Worm (Caenorhabditis elegans) whole organism, late embryonic: Measurements from ENCODE around the gene F13C5.2.

ENCODE experiments used
- ama-1 ChIP-seq: fragments of 150-350 bp; optimal IDR thresholded peaks from 2 replicates; lab custom pipeline; 2014
- ceh-14 ChIP-seq: sonication (generic microtip); optimal IDR thresholded peaks from 2 replicates; lab custom pipeline; 2016; ENCODE audit warnings: missing genotype, missing genetic modification characterization, missing compliant biosample characterization
- ets-4 ChIP-seq: sonication (generic microtip); optimal IDR thresholded peaks from 2 replicates; lab custom pipeline; 2016; ENCODE audit warnings: missing genetic modification characterization, missing compliant biosample characterization
- hlh-15 ChIP-seq: sonication (generic microtip); optimal IDR thresholded peaks from 2 replicates; lab custom pipeline; 2016; ENCODE audit warnings: missing genetic modification characterization, missing compliant biosample characterization
- hlh-30 ChIP-seq: sonication (generic microtip); optimal IDR thresholded peaks from 2 replicates; lab custom pipeline; 2017; ENCODE audit warnings: antibody characterized with exemption, missing genetic modification characterization, missing compliant biosample characterization; ENCODE audit not compliant: insufficient read depth
- lim-6 ChIP-seq: sonication (generic microtip); optimal IDR thresholded peaks from 2 replicates; lab custom pipeline; 2016; ENCODE audit warnings: missing genetic modification characterization, missing compliant biosample characterization
- nfya-1 ChIP-seq: sonication (generic microtip); optimal IDR thresholded peaks from 2 replicates; lab custom pipeline; 2017; ENCODE audit warnings: missing genetic modification characterization, mild to moderate bottlenecking, missing compliant biosample characterization, antibody characterized with exemption, moderate library complexity
- pha-4 ChIP-seq: fragments of 150-350 bp; optimal IDR thresholded peaks from 2 replicates; lab custom pipeline; 2018; ENCODE audit warnings: missing biosample characterization, missing genetic modification reagents, missing genetic modification characterization
- syd-9 ChIP-seq: sonication (generic microtip); optimal IDR thresholded peaks from 2 replicates; lab custom pipeline; 2016; ENCODE audit warnings: mild to moderate bottlenecking, missing genetic modification characterization, moderate library complexity, missing compliant biosample characterization
- tbx-2 ChIP-seq: sonication (generic microtip); optimal IDR thresholded peaks from 2 replicates; lab custom pipeline; 2016; ENCODE audit warnings: missing genetic modification characterization, missing compliant biosample characterization
- unc-42 ChIP-seq: sonication (generic microtip); optimal IDR thresholded peaks from 2 replicates; lab custom pipeline; 2016; ENCODE audit warnings: missing genotype, missing genetic modification characterization, missing compliant biosample characterization
- zip-5 ChIP-seq: sonication (generic microtip); optimal IDR thresholded peaks from 2 replicates; lab custom pipeline; 2016; ENCODE audit warnings: missing genetic modification characterization, missing compliant biosample characterization

DNA sequence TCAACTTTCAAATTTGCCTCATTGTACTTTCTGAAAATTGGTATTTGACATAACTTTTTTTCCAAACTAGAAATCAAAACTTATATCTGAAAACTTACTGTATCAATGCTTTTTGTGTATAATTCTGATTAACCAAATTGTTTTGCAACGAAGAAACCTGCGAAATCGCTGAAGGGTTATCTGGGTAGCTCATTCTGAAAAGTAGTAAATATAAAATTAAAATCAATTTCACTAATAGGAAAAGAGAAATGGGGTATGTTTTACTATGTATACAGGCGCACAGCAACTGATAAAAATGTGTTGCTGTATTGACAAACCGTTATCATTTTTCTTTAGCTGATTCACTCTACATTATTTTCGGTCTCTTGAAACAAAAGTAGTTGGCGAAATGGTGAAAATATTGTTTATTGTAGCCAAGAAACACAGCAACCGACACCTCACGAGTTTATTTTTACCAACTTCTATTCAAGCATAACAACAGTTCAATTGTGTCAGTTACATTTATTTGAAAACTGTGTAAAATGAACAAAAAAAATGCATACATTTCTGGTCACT is 42.5 kb upstream of the F13C5.2 start, which contains the start of gene F57C12.2:
- TF ChIP-seq unc-42 (tag; lab: Kevin White, UChicago) = no peak
- TF ChIP-seq nfya-1 (tag; lab: Kevin White, UChicago) = no peak
- TF ChIP-seq hlh-30 (tag; lab: Kevin White, UChicago) = no peak
- TF ChIP-seq syd-9 = no peak
- TF ChIP-seq pha-4 (tag; lab: Kevin White, UChicago) = no peak
- no peak for TF ChIP-seq tbx-2 (tag; lab: Kevin White, UChicago)
- no peak for TF ChIP-seq lim-6 (tag; lab: Kevin White, UChicago)
- TF ChIP-seq hlh-15 (tag; lab: Kevin White, UChicago) = no peak
- no peak for TF ChIP-seq zip-5 (tag; lab: Kevin White, UChicago)
- no peak for TF ChIP-seq ceh-14 (tag; lab: Kevin White, UChicago)
- no peak for TF ChIP-seq ets-4 (tag; lab: Kevin White, UChicago)
- TF ChIP-seq ama-1 (lab: Kevin White, UChicago) = no peak
